Fruit fly (Drosophila melanogaster): ENCODE results near the gene Syx7.

Gene Syx7

dm6 chr3L:21453623-21454022 lies 8.0 kb downstream of the Syx7 start (continued):
- peak; percentile 20 for TF ChIP-seq CG12236 (GFP tag; optimal IDR thresholded peaks at IDR 0.05)
- TF ChIP-seq fd64A (GFP tag; optimal IDR thresholded peaks at IDR 0.05): peak; percentile 20
- no peak for TF ChIP-seq fd102C (GFP tag; optimal IDR thresholded peaks at IDR 0.05)
- peak; percentile 89 for TF ChIP-seq Xrp1 (GFP tag; IDR thresholded peaks at IDR 0.05)
- peak; percentile 14 for TF ChIP-seq NC2α (GFP tag; optimal IDR thresholded peaks at IDR 0.05)
- TF ChIP-seq CG12744 (GFP tag; optimal IDR thresholded peaks at IDR 0.05): no peak
- TF ChIP-seq klu (GFP tag; IDR thresholded peaks at IDR 0.05): no peak
- peak; percentile 28 for TF ChIP-seq en (GFP tag; optimal IDR thresholded peaks at IDR 0.05)
- no peak for TF ChIP-seq D19B (GFP tag; optimal IDR thresholded peaks at IDR 0.05)
- peak; percentile 81; the same call in 1 of the 2 replicates for TF ChIP-seq chm (GFP tag; IDR thresholded peaks at IDR 0.05)
- no peak for TF ChIP-seq CkIIα-i1 (GFP tag; IDR thresholded peaks at IDR 0.05)
- no peak for TF ChIP-seq trh (GFP tag; optimal IDR thresholded peaks at IDR 0.05)
- no peak for TF ChIP-seq CG13624 (GFP tag; optimal IDR thresholded peaks at IDR 0.05)
- TF ChIP-seq Ssrp (tag; optimal IDR thresholded peaks at IDR 0.05): peak; percentile 62
- no peak for TF ChIP-seq CG31388 (GFP tag; optimal IDR thresholded peaks at IDR 0.05)
- no peak for TF ChIP-seq lov (optimal IDR thresholded peaks at IDR 0.05)
- no peak for TF ChIP-seq lov (GFP tag; IDR thresholded peaks at IDR 0.05)
- no peak for TF ChIP-seq seq (GFP tag; IDR thresholded peaks at IDR 0.05)
- TF ChIP-seq CG3995 (GFP tag; optimal IDR thresholded peaks at IDR 0.05): no peak
- no peak for TF ChIP-seq zfh2 (GFP tag; optimal IDR thresholded peaks at IDR 0.05)
- TF ChIP-seq gem (tag; optimal IDR thresholded peaks at IDR 0.05): peak; percentile 78
- TF ChIP-seq CG32532 (GFP tag; IDR thresholded peaks at IDR 0.05): no peak
- TF ChIP-seq CG12104 (GFP tag; optimal IDR thresholded peaks at IDR 0.05): peak; percentile 4
- no peak for TF ChIP-seq CG12769 (tag; optimal IDR thresholded peaks at IDR 0.05)
- peak; percentile 49 for TF ChIP-seq CG10209 (GFP tag; optimal IDR thresholded peaks at IDR 0.05)
- no peak for TF ChIP-seq CG30020 (tag; optimal IDR thresholded peaks at IDR 0.05)
- peak; percentile 23; the same call in 1 of the 2 replicates for TF ChIP-seq CG32772 (GFP tag; IDR thresholded peaks at IDR 0.05)
- no peak for TF ChIP-seq sob (GFP tag; IDR thresholded peaks at IDR 0.05)
- TF ChIP-seq Adf1 (GFP tag; IDR thresholded peaks at IDR 0.05): no peak
- TF ChIP-seq fu2 (GFP tag; optimal IDR thresholded peaks at IDR 0.05): no peak
- peak; percentile 76 for TF ChIP-seq zen (tag; optimal IDR thresholded peaks at IDR 0.05)
- no peak for TF ChIP-seq vnd (GFP tag; IDR thresholded peaks at IDR 0.05; ENCODE audit: partially characterized antibody)
- peak; percentile 29 for TF ChIP-seq CG8359 (GFP tag; optimal IDR thresholded peaks at IDR 0.05; ENCODE audit: borderline replicate concordance)
- TF ChIP-seq TFAM (GFP tag; optimal IDR thresholded peaks at IDR 0.05): no peak
- no peak for TF ChIP-seq CG1024 (GFP tag; IDR thresholded peaks at IDR 0.05)
- TF ChIP-seq gt (GFP tag; IDR thresholded peaks at IDR 0.05): no peak
- peak; percentile 31 for TF ChIP-seq Atf-2 (GFP tag; optimal IDR thresholded peaks at IDR 0.05)
- TF ChIP-seq CG8765 (GFP tag; IDR thresholded peaks at IDR 0.05): peak; percentile 81
- no peak for TF ChIP-seq CG2199 (GFP tag; IDR thresholded peaks at IDR 0.05)
- TF ChIP-seq Dip2 (GFP tag; IDR thresholded peaks at IDR 0.05): no peak
- peak; percentile 37; the same call in 1 of the 2 replicates for TF ChIP-seq ranshi (GFP tag; IDR thresholded peaks at IDR 0.05)
- TF ChIP-seq nerfin-1 (tag; optimal IDR thresholded peaks at IDR 0.05): peak; percentile 12
- TF ChIP-seq ewg (GFP tag; optimal IDR thresholded peaks at IDR 0.05): peak; percentile 30
- 0 out of 2 replicates have a peak, but pooled peaks have one; percentile 36 for TF ChIP-seq esg (GFP tag; conservative IDR thresholded peaks at IDR 0.05)
- no peak for TF ChIP-seq Bteb2 (GFP tag; optimal IDR thresholded peaks at IDR 0.05)
- TF ChIP-seq Blimp-1 (GFP tag; optimal IDR thresholded peaks at IDR 0.05): peak; percentile 72
- no peak for TF ChIP-seq CG34422 (GFP tag; IDR thresholded peaks at IDR 0.05)
- peak; percentile 64 for TF ChIP-seq fd96Cb (tag; optimal IDR thresholded peaks at IDR 0.05)
- peak; percentile 10 for TF ChIP-seq PHDP (tag; optimal IDR thresholded peaks at IDR 0.05)
- TF ChIP-seq CG10147 (GFP tag; optimal IDR thresholded peaks at IDR 0.05): no peak
- TF ChIP-seq CG13775 (GFP tag; optimal IDR thresholded peaks at IDR 0.05): peak; percentile 48
- TF ChIP-seq Trl (optimal IDR thresholded peaks at IDR 0.05): no peak
- peak; percentile 47 for TF ChIP-seq Trl (GFP tag; optimal IDR thresholded peaks at IDR 0.05)
